Fruit fly (Drosophila melanogaster) Kc167 (cell line): ENCODE results near the gene HP4.

Experiments
- Sin3A ChIP-seq: fragments of >200 bp; optimal IDR thresholded peaks from 2 replicates; lab custom pipeline; 2018; ENCODE audit warnings: missing external identifiers
- psq ChIP-seq: fragments of >200 bp; optimal IDR thresholded peaks from 2 replicates; lab custom pipeline; 2017; ENCODE audit warnings: missing external identifiers
- ttk ChIP-seq: sonication (Bioruptor generic); optimal IDR thresholded peaks from 2 replicates; lab custom pipeline; 2017; ENCODE audit warnings: missing external identifiers

DNA sequence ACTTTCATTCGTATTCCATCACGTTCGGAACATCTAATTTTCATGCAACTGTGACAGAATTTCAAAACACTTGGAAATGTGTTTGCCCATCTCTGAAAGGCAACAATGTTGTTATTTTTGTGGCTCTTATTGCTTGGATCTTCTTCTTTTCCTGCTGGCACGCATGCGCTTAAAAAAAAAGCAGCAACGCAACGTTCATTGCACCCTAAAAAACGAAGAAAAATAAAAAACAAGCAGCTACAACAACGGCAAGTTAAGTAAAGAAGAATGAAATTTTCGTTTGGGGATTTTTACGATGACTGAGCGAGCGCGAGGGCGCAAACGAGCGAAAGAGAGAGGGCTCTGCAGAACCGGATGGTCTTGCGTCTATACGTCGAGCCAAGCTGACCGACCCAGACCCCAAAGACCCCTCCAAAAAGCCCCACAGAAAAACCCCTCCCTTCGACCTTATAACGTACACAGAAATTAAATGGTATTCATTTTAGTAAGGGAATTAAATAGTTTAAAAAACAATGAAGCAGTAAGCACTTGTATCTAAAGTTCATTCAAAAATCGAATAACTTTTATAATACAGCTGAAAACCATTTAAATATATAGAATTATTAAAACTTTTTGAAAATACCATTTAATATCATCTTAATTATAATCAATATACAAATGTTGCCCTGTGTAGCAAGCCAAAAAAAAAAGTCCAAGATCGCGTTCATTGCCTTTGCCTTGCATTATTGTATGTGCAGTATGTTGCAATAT is 17.8 kb upstream of the HP4 start:
- TF ChIP-seq Sin3A (lab: Kevin White, UChicago): no peak
- TF ChIP-seq ttk (lab: Kevin White, UChicago): no peak
- no peak for TF ChIP-seq psq
